Fruit fly (Drosophila melanogaster): ENCODE data around the gene Marcal1.

The Marcal1 gene

dm6 chr2L:4971329-4971798 lies 16.1 kb downstream of the Marcal1 start, which contains the start of gene CG14043 (continued):
- peak in 1 of 2 experiments; percentile 95 for TF ChIP-seq Pdp1 (GFP tag; optimal IDR thresholded peaks at IDR 0.05)
- 0 out of 2 replicates have a peak, but pooled peaks have one; percentile 21 for TF ChIP-seq CG32532 (GFP tag; IDR thresholded peaks at IDR 0.05)
- peak; percentile 84 for TF ChIP-seq stwl (tag; optimal IDR thresholded peaks at IDR 0.05)
- peak; percentile 91 for TF ChIP-seq CG7928 (GFP tag; optimal IDR thresholded peaks at IDR 0.05)
- TF ChIP-seq gem (tag; optimal IDR thresholded peaks at IDR 0.05), result no peak
- no peak for TF ChIP-seq Blimp-1 (GFP tag; optimal IDR thresholded peaks at IDR 0.05)
- TF ChIP-seq CG13894 (tag; optimal IDR thresholded peaks at IDR 0.05), result no peak
- TF ChIP-seq Ravus (GFP tag; IDR thresholded peaks at IDR 0.05), result no peak
- TF ChIP-seq cwo (GFP tag; optimal IDR thresholded peaks at IDR 0.05), result no peak
- peak; percentile 36 for TF ChIP-seq mam (GFP tag; optimal IDR thresholded peaks at IDR 0.05)
- TF ChIP-seq Ssrp (tag; optimal IDR thresholded peaks at IDR 0.05), result no peak
- peak; percentile 91 for TF ChIP-seq CG12659 (GFP tag; optimal IDR thresholded peaks at IDR 0.05)
- TF ChIP-seq CG11560 (tag; IDR thresholded peaks at IDR 0.05), result peak; percentile 32; the same call in 1 of the 3 replicates
- TF ChIP-seq NFAT (GFP tag; IDR thresholded peaks at IDR 0.05), result no peak
- no peak for TF ChIP-seq kni (GFP tag; optimal IDR thresholded peaks at IDR 0.05)
- TF ChIP-seq hb (GFP tag; IDR thresholded peaks at IDR 0.05; ENCODE audit: partially characterized antibody), result no peak
- TF ChIP-seq jumu (GFP tag; optimal IDR thresholded peaks at IDR 0.05), result peak; percentile 40
- TF ChIP-seq CG9797 (GFP tag; optimal IDR thresholded peaks at IDR 0.05), result peak; percentile 99
- TF ChIP-seq her (GFP tag; optimal IDR thresholded peaks at IDR 0.05), result no peak
- no peak for TF ChIP-seq Gug (GFP tag; IDR thresholded peaks at IDR 0.05)
- TF ChIP-seq Hr3 (GFP tag; optimal IDR thresholded peaks at IDR 0.05), result peak; percentile 3
- TF ChIP-seq CG11398 (GFP tag; optimal IDR thresholded peaks at IDR 0.05), result no peak
- TF ChIP-seq slbo (GFP tag; IDR thresholded peaks at IDR 0.05), result peak; percentile 59
- TF ChIP-seq D19B (GFP tag; optimal IDR thresholded peaks at IDR 0.05), result no peak
- TF ChIP-seq Stat92E (GFP tag; optimal IDR thresholded peaks at IDR 0.05), result no peak
- peak; percentile 92 for TF ChIP-seq CG4617 (GFP tag; optimal IDR thresholded peaks at IDR 0.05; ENCODE audit: borderline replicate concordance)
- TF ChIP-seq CG4424 (GFP tag; optimal IDR thresholded peaks at IDR 0.05), result peak; percentile 40
- TF ChIP-seq CG6689 (GFP tag; IDR thresholded peaks at IDR 0.05), result no peak
- no peak for TF ChIP-seq CG10321 (GFP tag; IDR thresholded peaks at IDR 0.05)
- no peak for TF ChIP-seq CG12236 (GFP tag; optimal IDR thresholded peaks at IDR 0.05)
- TF ChIP-seq CG33557 (GFP tag; optimal IDR thresholded peaks at IDR 0.05), result no peak
- no peak for TF ChIP-seq CG7963 (GFP tag; IDR thresholded peaks at IDR 0.05; ENCODE audit: partially characterized antibody)
- no peak for TF ChIP-seq dmrt99B (tag; optimal IDR thresholded peaks at IDR 0.05)
- TF ChIP-seq Hr78 (GFP tag; optimal IDR thresholded peaks at IDR 0.05), result no peak
- TF ChIP-seq NC2α (GFP tag; optimal IDR thresholded peaks at IDR 0.05), result no peak
- peak; percentile 62 for TF ChIP-seq pita (GFP tag; optimal IDR thresholded peaks at IDR 0.05)
- TF ChIP-seq chinmo (GFP tag; IDR thresholded peaks at IDR 0.05; ENCODE audit: partially characterized antibody), result no peak
- TF ChIP-seq unpg (GFP tag; optimal IDR thresholded peaks at IDR 0.05), result no peak
- TF ChIP-seq gsb-n (tag; optimal IDR thresholded peaks at IDR 0.05), result no peak
- TF ChIP-seq CG1602 (GFP tag; optimal IDR thresholded peaks at IDR 0.05), result peak; percentile 21
- TF ChIP-seq lilli (GFP tag; optimal IDR thresholded peaks at IDR 0.05), result peak; percentile 33
- TF ChIP-seq CG8290 (GFP tag; optimal IDR thresholded peaks at IDR 0.05), result peak; percentile 1
- no peak for TF ChIP-seq CG8290 (tag; optimal IDR thresholded peaks at IDR 0.05)
- TF ChIP-seq CG10431 (GFP tag; optimal IDR thresholded peaks at IDR 0.05), result no peak
- TF ChIP-seq CG17568 (GFP tag; optimal IDR thresholded peaks at IDR 0.05), result no peak
- no peak for TF ChIP-seq CG2889 (GFP tag; IDR thresholded peaks at IDR 0.05)
- TF ChIP-seq CG11696 (GFP tag; IDR thresholded peaks at IDR 0.05), result no peak
- TF ChIP-seq CG1832 (GFP tag; optimal IDR thresholded peaks at IDR 0.05), result no peak
- TF ChIP-seq CG1647 (GFP tag; optimal IDR thresholded peaks at IDR 0.05), result peak; percentile 29
- no peak for TF ChIP-seq CG8944 (GFP tag; optimal IDR thresholded peaks at IDR 0.05)

Data from whole organism, embryonic.